Worm (Caenorhabditis elegans): Measurements from ENCODE around the gene F23B12.4.

- no peak for TF ChIP-seq flt-1 (GFP tag; IDR thresholded peaks at IDR 0.05)
- no peak for TF ChIP-seq ztf-29 (GFP tag; IDR thresholded peaks at IDR 0.05)
- TF ChIP-seq cog-1 (tag; optimal IDR thresholded peaks at IDR 0.05): no peak
- no peak for TF ChIP-seq med-1 (GFP tag; optimal IDR thresholded peaks at IDR 0.05; ENCODE audit: insufficient read depth)
- no peak for TF ChIP-seq ref-1 (GFP tag; conservative IDR thresholded peaks at IDR 0.05)
- no peak for TF ChIP-seq klf-2 (GFP tag; conservative IDR thresholded peaks at IDR 0.05)
- no peak for TF ChIP-seq ztf-23 (GFP tag; IDR thresholded peaks at IDR 0.05)
Observed at ce11 chrV:14428865-14429264, 12.1 kb upstream of the F23B12.4 start, which contains the start of gene F23B12.1.
